Worm (Caenorhabditis elegans): ENCODE measurements around the gene F09A5.2.

F09A5.2 gene

ce11 chrX:13169975-13170374 is 35.1 kb downstream of the F09A5.2 start, which contains the start of gene mob-2 (continued):
- TF ChIP-seq C16A3.4 (tag; optimal IDR thresholded peaks at IDR 0.05) (no peak), nhr-90 (tag; optimal IDR thresholded peaks at IDR 0.05; ENCODE audit: poor library complexity) (no peak), blmp-1 (tag; optimal IDR thresholded peaks at IDR 0.05) (peak; percentile 31), fkh-10 (GFP tag; optimal IDR thresholded peaks at IDR 0.05) (no peak), unc-86 (tag; optimal IDR thresholded peaks at IDR 0.05) (no peak), unc-30 (tag; optimal IDR thresholded peaks at IDR 0.05) (no peak), pqm-1 (tag; optimal IDR thresholded peaks at IDR 0.05) (no peak), alr-1 (tag; optimal IDR thresholded peaks at IDR 0.05; ENCODE audit: borderline replicate concordance) (no peak), sox-4 (tag; optimal IDR thresholded peaks at IDR 0.05) (no peak), hlh-4 (tag; optimal IDR thresholded peaks at IDR 0.05) (no peak), nhr-84 (tag; optimal IDR thresholded peaks at IDR 0.05) (no peak), sup-37 (GFP tag; optimal IDR thresholded peaks at IDR 0.05) (no peak), xbp-1 (tag; optimal IDR thresholded peaks at IDR 0.05) (no peak), egl-27 (tag; optimal IDR thresholded peaks at IDR 0.05) (no peak)

- TF ChIP-seq ceh-63 (GFP tag; optimal IDR thresholded peaks at IDR 0.05) (no peak), sup-37 (GFP tag; optimal IDR thresholded peaks at IDR 0.05) (no peak), elt-3 (tag; optimal IDR thresholded peaks at IDR 0.05) (no peak), dsc-1 (tag; optimal IDR thresholded peaks at IDR 0.05) (no peak), hlh-4 (tag; optimal IDR thresholded peaks at IDR 0.05) (no peak), nhr-71 (tag; optimal IDR thresholded peaks at IDR 0.05) (no peak), sptf-1 (tag; optimal IDR thresholded peaks at IDR 0.05) (no peak), C04F5.9 (tag; optimal IDR thresholded peaks at IDR 0.05) (no peak), ces-1 (GFP tag; optimal IDR thresholded peaks at IDR 0.05) (no peak), unc-98 (GFP tag; IDR thresholded peaks at IDR 0.05) (no peak), snpc-4 (tag; optimal IDR thresholded peaks at IDR 0.05) (no peak), ceh-82 (tag; optimal IDR thresholded peaks at IDR 0.05) (no peak), C34B4.2 (tag; optimal IDR thresholded peaks at IDR 0.05) (no peak), lin-14 (GFP tag; optimal IDR thresholded peaks at IDR 0.05) (no peak), rnt-1 (tag; optimal IDR thresholded peaks at IDR 0.05) (no peak), lir-3 (tag; optimal IDR thresholded peaks at IDR 0.05; ENCODE audit: poor library complexity) (no peak), swsn-7 (tag; optimal IDR thresholded peaks at IDR 0.05) (no peak)
Observed at ce11 chrX:13170804-13171203, 35.9 kb downstream of the F09A5.2 start.

- TF ChIP-seq fos-1 (tag; optimal IDR thresholded peaks at IDR 0.05) (no peak), nhr-76 (tag; optimal IDR thresholded peaks at IDR 0.05) (no peak), lsy-2 (tag; optimal IDR thresholded peaks at IDR 0.05) (peak in 1 of 2 experiments; percentile 25), sox-4 (tag; optimal IDR thresholded peaks at IDR 0.05) (no peak), tlp-1 (tag; optimal IDR thresholded peaks at IDR 0.05) (no peak), tbx-2 (tag; optimal IDR thresholded peaks at IDR 0.05) (peak; percentile 26), hlh-17 (GFP tag; optimal IDR thresholded peaks at IDR 0.05; ENCODE audit: borderline replicate concordance) (no peak), nhr-20 (tag; optimal IDR thresholded peaks at IDR 0.05) (no peak), nhr-71 (tag; optimal IDR thresholded peaks at IDR 0.05) (peak; percentile 36), nhr-237 (tag; optimal IDR thresholded peaks at IDR 0.05) (no peak), ztf-11 (tag; optimal IDR thresholded peaks at IDR 0.05) (peak in 1 of 2 experiments; percentile 27), nhr-85 (tag) (no peak), hlh-4 (tag; optimal IDR thresholded peaks at IDR 0.05) (no peak), elt-2 (tag; optimal IDR thresholded peaks at IDR 0.05) (no peak), unc-98 (GFP tag; IDR thresholded peaks at IDR 0.05) (no peak), ama-1 (optimal IDR thresholded peaks at IDR 0.05) (no peak), ceh-88 (GFP tag; IDR thresholded peaks at IDR 0.05) (no peak), lir-3 (tag; optimal IDR thresholded peaks at IDR 0.05; ENCODE audit: poor library complexity) (no peak), pqm-1 (tag; optimal IDR thresholded peaks at IDR 0.05) (no peak), pax-3 (tag; optimal IDR thresholded peaks at IDR 0.05) (no peak), snpc-4 (tag; optimal IDR thresholded peaks at IDR 0.05) (no peak), nhr-77 (tag; optimal IDR thresholded peaks at IDR 0.05) (no peak), dpl-1 (GFP tag; optimal IDR thresholded peaks at IDR 0.05) (peak in 1 of 3 experiments; percentile 9), unc-130 (tag; optimal IDR thresholded peaks at IDR 0.05) (no peak), unc-30 (tag; optimal IDR thresholded peaks at IDR 0.05) (no peak), nhr-90 (tag; optimal IDR thresholded peaks at IDR 0.05; ENCODE audit: poor library complexity) (no peak), mdl-1 (tag; optimal IDR thresholded peaks at IDR 0.05) (peak in 1 of 2 experiments; percentile 17), C16A3.4 (tag; optimal IDR thresholded peaks at IDR 0.05) (no peak), nhr-28 (tag; optimal IDR thresholded peaks at IDR 0.05) (no peak), ceh-90 (tag; optimal IDR thresholded peaks at IDR 0.05) (no peak), swsn-7 (tag; optimal IDR thresholded peaks at IDR 0.05) (peak; percentile 32), C04F5.9 (tag; optimal IDR thresholded peaks at IDR 0.05) (no peak), fkh-10 (GFP tag; optimal IDR thresholded peaks at IDR 0.05) (peak; percentile 37)
Observed at ce11 chrX:13171206-13171605, 36.3 kb downstream of the F09A5.2 start.

Data from whole organism, L1 larva.